Worm (Caenorhabditis elegans): Measurements from ENCODE around the gene clc-22.

The clc-22 gene

ce11 chrII:3950077-3950476, 45.8 kb downstream of the clc-22 start, which contains the start of gene sea-2:
Gene sea-2 (plus strand): TSS chrII:3950377.
- TF ChIP-seq nhr-129 (tag; optimal IDR thresholded peaks at IDR 0.05): no peak
- TF ChIP-seq blmp-1 (tag; optimal IDR thresholded peaks at IDR 0.05; ENCODE audit: insufficient read depth): no peak
- TF ChIP-seq unc-62 (GFP tag; optimal IDR thresholded peaks at IDR 0.05): no peak
- no peak for TF ChIP-seq ceh-16 (tag; optimal IDR thresholded peaks at IDR 0.05)
- no peak for TF ChIP-seq fos-1 (tag; optimal IDR thresholded peaks at IDR 0.05)
- no peak for TF ChIP-seq unc-39 (tag; optimal IDR thresholded peaks at IDR 0.05)
- TF ChIP-seq lsy-2 (tag; optimal IDR thresholded peaks at IDR 0.05): no peak
- no peak for TF ChIP-seq ztf-11 (tag; optimal IDR thresholded peaks at IDR 0.05)
- no peak for TF ChIP-seq gmeb-1 (tag; optimal IDR thresholded peaks at IDR 0.05)
- TF ChIP-seq ama-1 (optimal IDR thresholded peaks at IDR 0.05): no peak

- peak; percentile 53 for TF ChIP-seq C34F6.9 (tag; optimal IDR thresholded peaks at IDR 0.05)
- TF ChIP-seq unc-55 (GFP tag; optimal IDR thresholded peaks at IDR 0.05): peak; percentile 37
- no peak for TF ChIP-seq ama-1 (optimal IDR thresholded peaks at IDR 0.05)
These were observed 47.4 kb downstream of the clc-22 start for ce11 chrII:3948507-3948906.

ce11 chrII:3947404-3947803, 48.5 kb downstream of the clc-22 start:
- no peak for TF ChIP-seq egl-27 (tag; optimal IDR thresholded peaks at IDR 0.05)
- no peak for TF ChIP-seq ceh-16 (tag; optimal IDR thresholded peaks at IDR 0.05)
- no peak for TF ChIP-seq nhr-11 (tag; optimal IDR thresholded peaks at IDR 0.05)
- TF ChIP-seq nhr-25 (tag; optimal IDR thresholded peaks at IDR 0.05): no peak
- no peak for TF ChIP-seq lin-11 (tag; optimal IDR thresholded peaks at IDR 0.05)
- TF ChIP-seq nhr-237 (tag; optimal IDR thresholded peaks at IDR 0.05): no peak
- TF ChIP-seq lsy-2 (tag; optimal IDR thresholded peaks at IDR 0.05): no peak
- no peak for TF ChIP-seq lin-13 (GFP tag; optimal IDR thresholded peaks at IDR 0.05)
- TF ChIP-seq unc-62 (GFP tag; optimal IDR thresholded peaks at IDR 0.05): no peak
- TF ChIP-seq ZK546.5 (tag; optimal IDR thresholded peaks at IDR 0.05): no peak
- TF ChIP-seq sem-4 (tag; optimal IDR thresholded peaks at IDR 0.05): no peak
- TF ChIP-seq sma-9 (GFP tag; optimal IDR thresholded peaks at IDR 0.05): no peak
- TF ChIP-seq sma-9 (tag; optimal IDR thresholded peaks at IDR 0.05): no peak
- TF ChIP-seq snpc-4 (tag; optimal IDR thresholded peaks at IDR 0.05): no peak
- TF ChIP-seq gmeb-1 (tag; optimal IDR thresholded peaks at IDR 0.05): no peak
- no peak for TF ChIP-seq ztf-11 (tag; optimal IDR thresholded peaks at IDR 0.05)
- TF ChIP-seq mbf-1 (tag; optimal IDR thresholded peaks at IDR 0.05): no peak
